Fruit fly (Drosophila melanogaster) whole organism, embryonic: ENCODE measurements around the gene Psa.

Experiments
- Bdp1 ChIP-seq: fragments of 200-800 bp; sonication (Bioruptor generic); optimal IDR thresholded peaks from 3 replicates; lab custom pipeline; 2016; ENCODE audit warnings: missing biosample characterization, missing genetic modification characterization
- BtbVII ChIP-seq: fragments of 200-800 bp; sonication (Bioruptor generic); optimal IDR thresholded peaks from 3 replicates; lab custom pipeline; 2017; ENCODE audit warnings: missing biosample characterization, mild to moderate bottlenecking, missing genetic modification characterization
- CG11695 ChIP-seq: fragments of 200-800 bp; sonication (Bioruptor generic); IDR thresholded peaks from 3 replicates; pipeline ENCODE4 v1.3.6; 2022; ENCODE audit warnings: missing biosample characterization, missing genetic modification characterization
- CG13624 ChIP-seq: fragments of 200-800 bp; sonication (Bioruptor generic); optimal IDR thresholded peaks from 2 replicates; lab custom pipeline; 2016; ENCODE audit warnings: missing biosample characterization, missing genetic modification characterization
- CG1602 ChIP-seq: fragments of 200-800 bp; sonication (Bioruptor generic); optimal IDR thresholded peaks from 3 replicates; lab custom pipeline; 2016; ENCODE audit warnings: missing biosample characterization, missing genetic modification characterization
- CG16779 ChIP-seq: fragments of 200-800 bp; sonication (Bioruptor generic); IDR thresholded peaks from 2 replicates; pipeline ENCODE4 v1.3.6; 2022; ENCODE audit warnings: missing biosample characterization, missing genetic modification characterization
- CG16863 ChIP-seq: fragments of 200-800 bp; sonication (Bioruptor generic); optimal IDR thresholded peaks from 3 replicates; lab custom pipeline; 2016; ENCODE audit warnings: missing biosample characterization, missing genetic modification characterization
- CG17612 ChIP-seq: fragments of 200-800 bp; sonication (Bioruptor generic); IDR thresholded peaks from 2 replicates; pipeline ENCODE4 v1.3.6; 2022; ENCODE audit warnings: missing biosample characterization, missing genetic modification characterization
- CG2120 ChIP-seq: fragments of 200-800 bp; sonication (Bioruptor generic); optimal IDR thresholded peaks from 3 replicates; lab custom pipeline; 2016; ENCODE audit warnings: missing biosample characterization, missing genetic modification characterization
- CG2875 ChIP-seq: fragments of 200-800 bp; sonication (Bioruptor generic); optimal IDR thresholded peaks from 2 replicates; lab custom pipeline; 2017; ENCODE audit warnings: missing biosample characterization, mild to moderate bottlenecking, missing genetic modification characterization, missing genetic modification reagents
- CG3065 ChIP-seq: fragments of 200-800 bp; sonication (Bioruptor generic); optimal IDR thresholded peaks from 2 replicates; lab custom pipeline; 2016; ENCODE audit warnings: missing biosample characterization, missing genetic modification characterization
- CG32772 ChIP-seq: fragments of 200-800 bp; sonication (Bioruptor generic); IDR thresholded peaks from 2 replicates; pipeline ENCODE4 v1.3.6; 2022; ENCODE audit warnings: missing biosample characterization, missing genetic modification characterization
- CG34376 ChIP-seq: fragments of 200-800 bp; sonication (Bioruptor generic); optimal IDR thresholded peaks from 2 replicates; lab custom pipeline; 2018; ENCODE audit warnings: missing biosample characterization, mild to moderate bottlenecking, missing genetic modification characterization
- CG4854 ChIP-seq: fragments of 200-800 bp; sonication (Bioruptor generic); optimal IDR thresholded peaks from 2 replicates; lab custom pipeline; 2016; ENCODE audit warnings: missing biosample characterization, missing genetic modification characterization, inconsistent platforms
- CG5180 ChIP-seq: fragments of 200-800 bp; sonication (Bioruptor generic); optimal IDR thresholded peaks from 3 replicates; lab custom pipeline; 2017; ENCODE audit warnings: missing biosample characterization, missing genetic modification characterization, mild to moderate bottlenecking, moderate library complexity, missing genetic modification reagents
- CG6689 ChIP-seq: fragments of 200-800 bp; sonication (Bioruptor generic); IDR thresholded peaks from 2 replicates; pipeline ENCODE4 v1.3.6; 2022; ENCODE audit warnings: missing biosample characterization, missing genetic modification characterization
- CG6813 ChIP-seq: fragments of 200-800 bp; sonication (Bioruptor generic); optimal IDR thresholded peaks from 2 replicates; lab custom pipeline; 2017; ENCODE audit warnings: missing biosample characterization, missing genetic modification characterization, mild to moderate bottlenecking, moderate library complexity, missing genetic modification reagents
- CG7556 ChIP-seq: fragments of 200-800 bp; sonication (Bioruptor generic); optimal IDR thresholded peaks from 2 replicates; lab custom pipeline; 2017; ENCODE audit warnings: missing biosample characterization, mild to moderate bottlenecking, missing genetic modification characterization
- CG8944 ChIP-seq: fragments of 200-800 bp; sonication (Bioruptor generic); optimal IDR thresholded peaks from 3 replicates; lab custom pipeline; 2016; ENCODE audit warnings: missing biosample characterization, missing genetic modification characterization
- Camta ChIP-seq: fragments of 200-800 bp; sonication (Bioruptor generic); optimal IDR thresholded peaks from 2 replicates; lab custom pipeline; 2016; ENCODE audit warnings: missing biosample characterization, missing genetic modification characterization
- Dfd ChIP-seq, 2 experiments: fragments of >200 bp; optimal IDR thresholded peaks; 2 replicates each; lab custom pipeline; 2017; ENCODE audit warnings: missing biosample characterization in 2 of 2, missing genetic modification characterization in 2 of 2
- Hr78 ChIP-seq, 2 experiments: fragments of 200-800 bp in 1 of 2; fragments of >200 bp in 1 of 2; sonication (Bioruptor generic) in 1 of 2; optimal IDR thresholded peaks; 2 replicates each; lab custom pipeline; 2017 to 2019; ENCODE audit warnings: missing biosample characterization in 2 of 2, missing genetic modification characterization in 2 of 2, mild to moderate bottlenecking in 1 of 2, moderate library complexity in 1 of 2
- Oli ChIP-seq: fragments of 200-800 bp; sonication (Bioruptor generic); optimal IDR thresholded peaks from 2 replicates; lab custom pipeline; 2018; ENCODE audit warnings: missing biosample characterization, mild to moderate bottlenecking, missing genetic modification characterization, moderate library complexity
- Opbp ChIP-seq: fragments of 200-800 bp; sonication (Bioruptor generic); IDR thresholded peaks from 3 replicates; pipeline ENCODE4 v1.3.6; 2022; ENCODE audit warnings: missing biosample characterization, missing genetic modification characterization; ENCODE audit not compliant: partially characterized antibody
- Optix ChIP-seq: fragments of 200-800 bp; sonication (Bioruptor generic); IDR thresholded peaks from 3 replicates; pipeline ENCODE4 v1.3.6; 2022; ENCODE audit warnings: missing biosample characterization, missing genetic modification characterization
- TFAM ChIP-seq: fragments of 200-800 bp; sonication (Bioruptor generic); optimal IDR thresholded peaks from 2 replicates; lab custom pipeline; 2017; ENCODE audit warnings: missing biosample characterization, missing genetic modification characterization, inconsistent platforms
- btn ChIP-seq: fragments of 200-800 bp; sonication (Bioruptor generic); optimal IDR thresholded peaks from 2 replicates; lab custom pipeline; 2016; ENCODE audit warnings: missing biosample characterization, missing genetic modification characterization
- cas ChIP-seq: fragments of 200-800 bp; sonication (Bioruptor generic); IDR thresholded peaks from 2 replicates; pipeline ENCODE4 v1.3.6; 2022; ENCODE audit warnings: missing biosample characterization, missing genetic modification characterization
- chn ChIP-seq: fragments of 200-800 bp; sonication (Bioruptor generic); optimal IDR thresholded peaks from 2 replicates; lab custom pipeline; 2016; ENCODE audit warnings: missing biosample characterization, missing genetic modification characterization
- dati ChIP-seq: fragments of 200-800 bp; sonication (Bioruptor generic); IDR thresholded peaks from 2 replicates; pipeline ENCODE4 v1.3.6; 2022; ENCODE audit warnings: missing biosample characterization, missing genetic modification characterization
- emc ChIP-seq: fragments of 200-800 bp; sonication (Bioruptor generic); optimal IDR thresholded peaks from 2 replicates; lab custom pipeline; 2016; ENCODE audit warnings: missing biosample characterization, missing genetic modification characterization
- ems ChIP-seq: fragments of 200-800 bp; sonication (Bioruptor generic); optimal IDR thresholded peaks from 3 replicates; lab custom pipeline; 2016; ENCODE audit warnings: missing biosample characterization, missing genetic modification characterization
- fd3F ChIP-seq: fragments of 200-800 bp; sonication (Bioruptor generic); optimal IDR thresholded peaks from 2 replicates; lab custom pipeline; 2018; ENCODE audit warnings: missing biosample characterization, mild to moderate bottlenecking, missing genetic modification characterization, moderate library complexity
- grau ChIP-seq: fragments of 200-800 bp; optimal IDR thresholded peaks from 3 replicates; lab custom pipeline; 2019; ENCODE audit warnings: missing biosample characterization, mild to moderate bottlenecking, missing genetic modification characterization, moderate library complexity
- gt ChIP-seq: fragments of 200-800 bp; sonication (Bioruptor generic); IDR thresholded peaks from 2 replicates; pipeline ENCODE4 v1.3.6; 2022; ENCODE audit warnings: missing biosample characterization, missing genetic modification characterization
- ind ChIP-seq: fragments of 200-800 bp; sonication (Bioruptor generic); optimal IDR thresholded peaks from 3 replicates; lab custom pipeline; 2016; ENCODE audit warnings: missing biosample characterization, missing genetic modification characterization
- insv ChIP-seq, 2 experiments: fragments of 200-800 bp; sonication (Bioruptor generic); optimal IDR thresholded peaks; 3 replicates each; lab custom pipeline; 2016 to 2018; ENCODE audit warnings: missing biosample characterization in 2 of 2, missing genetic modification characterization in 2 of 2
- mirr ChIP-seq: fragments of 200-800 bp; sonication (Bioruptor generic); optimal IDR thresholded peaks from 3 replicates; lab custom pipeline; 2018; ENCODE audit warnings: missing biosample characterization, mild to moderate bottlenecking, missing genetic modification characterization
- nau ChIP-seq: fragments of 200-800 bp; sonication (Bioruptor generic); optimal IDR thresholded peaks from 3 replicates; lab custom pipeline; 2017; ENCODE audit warnings: missing biosample characterization, mild to moderate bottlenecking, missing genetic modification characterization, missing genetic modification reagents
- pho ChIP-seq: fragments of 200-800 bp; sonication (Bioruptor generic); optimal IDR thresholded peaks from 2 replicates; lab custom pipeline; 2016; ENCODE audit warnings: missing biosample characterization, missing genetic modification characterization
- psq ChIP-seq: fragments of 200-800 bp; sonication (Bioruptor generic); optimal IDR thresholded peaks from 2 replicates; lab custom pipeline; 2017; ENCODE audit warnings: missing biosample characterization, missing genetic modification characterization
- pzg ChIP-seq: fragments of 200-800 bp; sonication (Bioruptor generic); optimal IDR thresholded peaks from 3 replicates; lab custom pipeline; 2018; ENCODE audit warnings: missing biosample characterization, mild to moderate bottlenecking, missing genetic modification characterization, moderate library complexity
- ranshi ChIP-seq: fragments of 200-800 bp; sonication (Bioruptor generic); IDR thresholded peaks from 2 replicates; pipeline ENCODE4 v1.3.6; 2022; ENCODE audit warnings: missing biosample characterization, missing genetic modification characterization
- run ChIP-seq: fragments of 200-800 bp; sonication (Bioruptor generic); optimal IDR thresholded peaks from 3 replicates; lab custom pipeline; 2018; ENCODE audit warnings: missing biosample characterization, mild to moderate bottlenecking, missing genetic modification characterization
- sug ChIP-seq: fragments of 200-800 bp; optimal IDR thresholded peaks from 2 replicates; lab custom pipeline; 2019; ENCODE audit warnings: missing biosample characterization, mild to moderate bottlenecking, missing genetic modification characterization, moderate library complexity
- twi ChIP-seq: fragments of 200-800 bp; optimal IDR thresholded peaks from 2 replicates; lab custom pipeline; 2019; ENCODE audit warnings: missing biosample characterization, mild to moderate bottlenecking, missing genetic modification characterization, moderate library complexity
- zen ChIP-seq: fragments of 200-800 bp; sonication (Bioruptor generic); optimal IDR thresholded peaks from 3 replicates; lab custom pipeline; 2018; ENCODE audit warnings: missing biosample characterization, mild to moderate bottlenecking, missing genetic modification characterization, moderate library complexity
- zen2 ChIP-seq: fragments of 200-800 bp; sonication (Bioruptor generic); IDR thresholded peaks from 3 replicates; pipeline ENCODE4 v1.3.6; 2022; ENCODE audit warnings: missing biosample characterization, missing genetic modification characterization; ENCODE audit not compliant: partially characterized antibody
- zfh1 ChIP-seq: fragments of 200-800 bp; sonication (Bioruptor generic); IDR thresholded peaks from 3 replicates; pipeline ENCODE4 v1.3.6; 2022; ENCODE audit warnings: missing biosample characterization, missing genetic modification characterization
- zfh2 ChIP-seq: fragments of 200-800 bp; sonication (Bioruptor generic); optimal IDR thresholded peaks from 2 replicates; lab custom pipeline; 2016; ENCODE audit warnings: missing biosample characterization, missing genetic modification characterization

Psa gene

dm6 chr3L:1548345-1548970 is 45.8 kb downstream of the Psa start (continued):
- TF ChIP-seq Oli (tag; lab: Kevin White, UChicago) (peak; percentile 66), gt (GFP tag; lab: Robert Waterston, UW) (no peak), ems (GFP tag; lab: Kevin White, UChicago) (no peak), psq (GFP tag; lab: Kevin White, UChicago) (no peak), CG5180 (no peak), Optix (GFP tag; lab: Robert Waterston, UW) (no peak), CG17612 (no peak; the same call in 1 of the 2 replicates), btn (GFP tag; lab: Kevin White, UChicago) (no peak), Opbp (GFP tag; lab: Robert Waterston, UW) (no peak), CG16779 (no peak), CG34376 (peak; percentile 73), emc (GFP tag; lab: Kevin White, UChicago) (no peak), CG3065 (GFP tag; lab: Kevin White, UChicago) (no peak), CG2120 (GFP tag; lab: Kevin White, UChicago) (peak; percentile 89), BtbVII (peak; percentile 71), Bdp1 (no peak), mirr (peak; percentile 46), CG6689 (peak; percentile 38; the same call in 1 of the 2 replicates), twi (no peak), cas (no peak), Camta (no peak), CG16863 (peak; percentile 57), zfh1 (GFP tag; lab: Robert Waterston, UW) (no peak), fd3F (GFP tag; lab: Kevin White, UChicago) (peak; percentile 48), chn (GFP tag; lab: Kevin White, UChicago) (no peak), sug (tag; lab: Kevin White, UChicago) (peak; percentile 90), CG11695 (0 out of 3 replicates have a peak, but pooled peaks have one; percentile 35), dati (GFP tag; lab: Robert Waterston, UW) (no peak), CG8944 (GFP tag; lab: Kevin White, UChicago) (no peak), zen2 (GFP tag; lab: Robert Waterston, UW) (no peak), CG1602 (GFP tag; lab: Kevin White, UChicago) (peak; percentile 43), pzg (no peak), Dfd (GFP tag; optimal IDR thresholded peaks at IDR 0.05; lab: Kevin White, UChicago) (peak in 1 of 2 experiments; percentile 74), CG4854 (GFP tag; lab: Kevin White, UChicago) (peak; percentile 42), run (tag; lab: Kevin White, UChicago) (no peak), zfh2 (peak; percentile 69), nau (GFP tag; lab: Kevin White, UChicago) (no peak), CG7556 (peak; percentile 75), zen (tag; lab: Kevin White, UChicago) (peak; percentile 25), TFAM (GFP tag; lab: Kevin White, UChicago) (no peak), CG13624 (GFP tag; lab: Kevin White, UChicago) (peak; percentile 62), insv (GFP tag; optimal IDR thresholded peaks at IDR 0.05; lab: Kevin White, UChicago) (no peak), grau (peak; percentile 95), CG2875 (GFP tag; lab: Kevin White, UChicago) (no peak), CG6813 (GFP tag; lab: Kevin White, UChicago) (peak; percentile 32), Hr78 (GFP tag; optimal IDR thresholded peaks at IDR 0.05; lab: Kevin White, UChicago) (no peak), pho (GFP tag; lab: Kevin White, UChicago) (peak; percentile 66), ranshi (no peak; the same call in 1 of the 2 replicates), CG32772 (GFP tag; lab: Robert Waterston, UW) (0 out of 2 replicates have a peak, but pooled peaks have one; percentile 11), ind (peak; percentile 62)
